Worm (Caenorhabditis elegans): ENCODE measurements around the gene clec-170.

DNA sequence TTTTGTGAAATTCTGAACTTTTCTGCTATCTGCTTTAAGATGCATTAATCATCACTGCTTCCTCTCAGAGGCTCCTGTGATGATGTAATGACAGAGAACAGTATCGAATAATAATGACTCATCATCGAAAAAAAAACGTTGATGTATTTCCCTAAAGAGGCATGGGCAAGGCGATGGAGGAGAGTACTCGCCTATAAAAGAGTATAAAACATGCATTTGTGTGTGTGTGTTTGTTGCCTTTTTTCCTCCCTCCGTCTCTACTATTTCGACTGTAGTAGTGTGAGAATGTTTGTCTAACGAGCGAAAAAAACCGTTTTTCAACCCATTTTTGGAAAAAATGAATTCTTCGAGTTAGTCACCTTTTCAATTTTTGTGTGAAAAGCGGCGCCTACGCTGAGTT lies 18.2 kb downstream of the clec-170 start:
- no peak for TF ChIP-seq ama-1 (optimal IDR thresholded peaks at IDR 0.05)
- no peak for TF ChIP-seq gmeb-2 (tag; optimal IDR thresholded peaks at IDR 0.05)
- TF ChIP-seq fkh-6 (tag; optimal IDR thresholded peaks at IDR 0.05) = no peak
